Fruit fly (Drosophila melanogaster) whole organism, larva: ENCODE data around the gene CG43449.

Source experiments
- noc ChIP-seq: fragments of 200-800 bp; sonication (Bioruptor generic); optimal IDR thresholded peaks from 3 replicates; lab custom pipeline; 2019; ENCODE audit warnings: missing biosample characterization, mild to moderate bottlenecking, missing genetic modification characterization, moderate library complexity

The CG43449 gene

DNA sequence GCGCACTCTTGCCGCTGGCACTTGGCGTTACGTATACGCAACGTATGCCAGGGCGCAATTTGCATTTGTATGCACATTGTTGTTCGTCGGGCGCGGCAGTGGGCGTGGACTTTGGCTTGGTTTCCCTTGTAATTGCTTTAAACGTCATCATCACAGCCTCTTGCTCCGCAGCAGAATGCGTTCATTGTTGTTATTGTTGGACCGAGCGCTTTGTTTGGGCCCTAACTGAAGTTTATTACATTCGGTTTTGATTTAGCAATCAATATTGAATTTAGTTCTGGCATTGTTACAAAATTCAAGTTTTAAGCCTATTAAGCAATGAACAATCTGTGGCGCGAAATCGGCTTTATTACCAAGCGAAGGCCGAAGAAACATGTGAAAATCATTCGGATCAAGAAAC, at the start of gene CG43449:
Gene CG43449, plus strand, starts transcription at position 301 of the 400 bp plus-strand sequence.
- no peak for TF ChIP-seq noc (tag; lab: Kevin White, UChicago)

- no peak for TF ChIP-seq noc (tag; lab: Kevin White, UChicago)
Observed at dm6 chr3R:11047723-11048122, 40.5 kb upstream of the CG43449 start.

dm6 chr3R:11081701-11082100, 6.5 kb upstream of the CG43449 start:
- no peak for TF ChIP-seq noc (tag; lab: Kevin White, UChicago)

DNA sequence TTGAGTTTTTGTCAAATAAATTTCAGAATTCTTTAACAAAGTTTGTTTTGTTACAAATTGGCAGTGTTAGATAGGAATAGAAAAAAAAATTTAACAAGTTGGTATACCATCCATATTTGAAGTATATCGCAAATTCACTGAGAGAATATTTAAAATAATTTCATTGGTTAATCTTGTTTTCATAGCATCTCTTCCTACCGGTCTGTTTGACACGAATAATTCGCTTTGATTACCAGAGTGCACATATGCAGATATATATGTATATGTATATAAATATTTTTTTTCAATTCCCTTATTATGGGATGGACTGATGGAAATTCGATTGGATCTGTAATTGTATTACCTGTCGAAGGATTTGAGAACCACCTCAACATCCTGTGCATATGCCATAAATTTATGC, 27.4 kb downstream of the CG43449 start, which contains the start of gene SdhCL:
Gene SdhCL, minus strand, starts transcription at position 101 of the 400 bp plus-strand sequence.
- no peak for TF ChIP-seq noc (tag; lab: Kevin White, UChicago)

DNA sequence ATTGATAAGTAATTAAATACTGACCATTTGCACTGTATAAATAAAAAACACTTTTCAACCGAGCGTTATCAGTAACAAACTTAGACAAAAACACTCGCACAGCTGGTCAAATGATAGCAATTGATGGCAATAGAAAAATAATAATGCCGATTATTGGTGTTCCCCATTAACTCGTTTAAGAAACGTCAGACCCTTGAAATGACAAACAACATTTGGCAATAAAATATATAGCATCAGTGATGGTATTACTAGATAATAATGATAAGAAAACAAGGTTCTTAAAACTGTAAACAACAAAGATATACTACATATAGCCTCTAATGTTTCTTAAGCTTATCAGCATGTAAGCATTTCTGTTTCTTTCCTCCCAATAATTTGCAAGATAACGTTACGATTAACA, 38.2 kb downstream of the CG43449 start:
- peak; percentile 25 for TF ChIP-seq noc (tag; lab: Kevin White, UChicago)

- no peak for TF ChIP-seq noc (tag; lab: Kevin White, UChicago)
Observed at dm6 chr3R:11128116-11128626, 40.0 kb downstream of the CG43449 start, which contains the start of gene Ugt35C1. TSS of gene Ugt35C1 (minus strand) at chr3R:11128328.

DNA sequence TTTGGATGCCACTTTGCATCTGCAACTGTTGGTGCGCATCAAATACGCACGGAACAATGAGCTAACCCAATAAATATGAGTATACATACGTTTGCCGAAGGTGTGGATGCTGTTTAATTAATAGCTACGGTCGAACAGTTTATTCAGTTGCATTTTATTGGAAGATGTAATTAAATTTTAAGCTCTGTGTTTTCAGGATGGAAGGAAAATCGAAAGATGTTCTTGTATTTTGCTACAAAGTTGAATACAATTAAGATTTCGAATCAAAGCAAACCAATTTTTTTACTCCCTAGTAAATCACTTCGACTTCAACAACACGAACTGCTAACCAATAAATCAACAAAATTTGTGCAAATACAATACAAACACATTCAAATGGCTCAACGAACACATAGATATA, 48.7 kb downstream of the CG43449 start, which contains the start of gene mAcon2:
Gene mAcon2, plus strand, starts transcription at position 301 of the 400 bp plus-strand sequence.
- TF ChIP-seq noc (tag; lab: Kevin White, UChicago): no peak
